Worm (Caenorhabditis elegans) whole organism, L2 larva: Measurements from ENCODE around the gene T12G3.11.
A peak's percentile ranks its signal among the peaks of the same experiment; 100 is the strongest.

Experiments
- R02D3.7 ChIP-seq: fragments of 150-350 bp; optimal IDR thresholded peaks from 2 replicates; lab custom pipeline; 2014; ENCODE audit warnings: missing biosample characterization, missing genetic modification characterization
- ama-1 ChIP-seq: fragments of 150-350 bp; optimal IDR thresholded peaks from 2 replicates; lab custom pipeline; 2018; ENCODE audit warnings: inconsistent platforms
- lin-39 ChIP-seq: fragments of 150-350 bp; optimal IDR thresholded peaks from 2 replicates; lab custom pipeline; 2014; ENCODE audit warnings: missing biosample characterization, missing genetic modification reagents, missing genetic modification characterization
- mbf-1 ChIP-seq: sonication (generic microtip); optimal IDR thresholded peaks from 2 replicates; lab custom pipeline; 2017; ENCODE audit warnings: missing biosample characterization, missing genetic modification characterization
- nhr-12 ChIP-seq: fragments of 150-350 bp; optimal IDR thresholded peaks from 2 replicates; lab custom pipeline; 2014; ENCODE audit warnings: missing biosample characterization, missing genetic modification characterization
- nhr-23 ChIP-seq: fragments of 150-350 bp; optimal IDR thresholded peaks from 2 replicates; lab custom pipeline; 2014; ENCODE audit warnings: missing biosample characterization, missing genetic modification reagents, missing genetic modification characterization
- nhr-77 ChIP-seq: fragments of 150-350 bp; optimal IDR thresholded peaks from 2 replicates; lab custom pipeline; 2014; ENCODE audit warnings: missing biosample characterization, missing genetic modification characterization
- unc-62 ChIP-seq: fragments of 150-350 bp; optimal IDR thresholded peaks from 2 replicates; lab custom pipeline; 2014; ENCODE audit warnings: missing biosample characterization, missing genetic modification reagents, missing genetic modification characterization

- TF ChIP-seq ama-1 (peak; percentile 51), R02D3.7 (tag; lab: Kevin White, UChicago) (no peak), nhr-23 (tag; lab: Kevin White, UChicago) (no peak), mbf-1 (no peak), nhr-77 (tag; lab: Kevin White, UChicago) (no peak), nhr-12 (tag; lab: Kevin White, UChicago) (no peak), unc-62 (no peak), lin-39 (tag; lab: Kevin White, UChicago) (no peak)
These were observed 7.4 kb upstream of the T12G3.11 start for ce11 chrIV:12036924-12037323.
